Worm (Caenorhabditis elegans): ENCODE measurements around the gene pals-38.

ce11 chrV:12408525-12408924, 38.3 kb downstream of the pals-38 start, which contains the start of gene cdr-4:
- no peak for TF ChIP-seq ztf-11 (tag; optimal IDR thresholded peaks at IDR 0.05)
- TF ChIP-seq pag-3 (tag; optimal IDR thresholded peaks at IDR 0.05; ENCODE audit: borderline replicate concordance, insufficient read depth), result no peak
- TF ChIP-seq pqm-1 (tag; optimal IDR thresholded peaks at IDR 0.05), result no peak
- no peak for TF ChIP-seq nhr-237 (tag; optimal IDR thresholded peaks at IDR 0.05)
- no peak for TF ChIP-seq nhr-28 (tag; optimal IDR thresholded peaks at IDR 0.05)
- no peak for TF ChIP-seq nhr-11 (tag; optimal IDR thresholded peaks at IDR 0.05)
- no peak for TF ChIP-seq elt-2 (tag; optimal IDR thresholded peaks at IDR 0.05)
- TF ChIP-seq hpl-2 (GFP tag; optimal IDR thresholded peaks at IDR 0.05), result no peak
